Fruit fly (Drosophila melanogaster): ENCODE data around the gene t-cup.
A peak's percentile ranks its signal among the peaks of the same experiment; 100 is the strongest.

Gene t-cup

DNA sequence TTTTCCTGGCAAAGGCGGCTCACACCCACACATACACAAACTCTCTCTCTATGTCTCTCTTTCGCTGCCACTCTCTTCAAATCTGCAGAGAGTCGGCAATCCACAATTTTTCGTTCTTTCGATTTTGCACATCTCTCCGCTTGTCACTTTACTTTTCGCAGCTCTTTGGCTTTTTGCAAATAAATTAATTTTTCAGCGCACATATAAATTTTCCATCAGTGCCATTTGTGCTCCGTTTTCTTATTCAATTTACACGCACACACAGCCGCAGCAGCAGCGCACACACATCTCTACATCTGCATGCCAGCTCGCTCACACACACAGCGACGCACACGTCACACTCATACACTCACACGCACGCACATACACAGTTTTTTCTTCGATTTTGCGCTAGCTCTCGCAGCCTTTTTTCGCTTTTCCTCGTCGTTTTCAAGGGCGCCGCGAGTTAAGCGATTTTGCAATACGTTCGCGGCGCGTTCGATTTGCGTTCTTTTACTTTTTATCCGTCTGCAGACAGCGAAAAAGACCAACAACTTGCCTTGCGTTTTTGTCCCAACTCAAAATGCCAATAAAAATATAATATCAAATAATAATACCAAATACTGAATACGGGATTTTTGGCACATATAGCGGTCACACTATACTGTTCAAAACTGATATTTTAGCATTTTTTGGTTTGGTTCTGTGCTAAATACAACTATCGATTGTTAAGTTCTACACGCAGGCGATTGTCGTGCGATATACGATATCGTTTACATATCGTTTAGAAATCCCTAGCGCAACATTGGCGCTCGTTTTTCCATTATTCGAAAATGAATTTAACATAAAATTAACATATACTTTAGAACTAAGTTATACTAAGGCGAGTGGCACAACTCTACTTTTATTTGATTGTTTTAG is 49.2 kb upstream of the t-cup start, which contains the start of gene bun (continued):
- TF ChIP-seq Scr (GFP tag; IDR thresholded peaks at IDR 0.05; ENCODE audit: partially characterized antibody) (peak; percentile 99), chinmo (GFP tag; IDR thresholded peaks at IDR 0.05; ENCODE audit: partially characterized antibody) (peak; percentile 98; the same call in 3 of the 4 replicates), CG2712 (tag; optimal IDR thresholded peaks at IDR 0.05) (peak; percentile 23), slou (GFP tag; optimal IDR thresholded peaks at IDR 0.05) (peak; percentile 12), CG8290 (GFP tag; optimal IDR thresholded peaks at IDR 0.05) (no peak), CG8290 (tag; optimal IDR thresholded peaks at IDR 0.05) (peak in 1 of 2 experiments; percentile 43), CG13775 (GFP tag; optimal IDR thresholded peaks at IDR 0.05) (no peak), Hr78 (GFP tag; optimal IDR thresholded peaks at IDR 0.05) (no peak), CG32532 (GFP tag; IDR thresholded peaks at IDR 0.05) (peak; percentile 33; the same call in 1 of the 2 replicates), CTCF (GFP tag; optimal IDR thresholded peaks at IDR 0.05) (peak; percentile 52), gfzf (GFP tag; optimal IDR thresholded peaks at IDR 0.05) (peak; percentile 96), jigr1 (GFP tag; IDR thresholded peaks at IDR 0.05) (no peak), grau (tag; optimal IDR thresholded peaks at IDR 0.05) (peak; percentile 1), sens (GFP tag) (peak; percentile 48), CG9215 (GFP tag; IDR thresholded peaks at IDR 0.05) (no peak), CG8478 (optimal IDR thresholded peaks at IDR 0.05) (peak; percentile 95), Lhr (GFP tag; optimal IDR thresholded peaks at IDR 0.05) (peak; percentile 86), Xbp1 (GFP tag; optimal IDR thresholded peaks at IDR 0.05) (peak; percentile 4), CG1647 (GFP tag; optimal IDR thresholded peaks at IDR 0.05) (peak; percentile 40), CG7928 (GFP tag; optimal IDR thresholded peaks at IDR 0.05) (no peak)

DNA sequence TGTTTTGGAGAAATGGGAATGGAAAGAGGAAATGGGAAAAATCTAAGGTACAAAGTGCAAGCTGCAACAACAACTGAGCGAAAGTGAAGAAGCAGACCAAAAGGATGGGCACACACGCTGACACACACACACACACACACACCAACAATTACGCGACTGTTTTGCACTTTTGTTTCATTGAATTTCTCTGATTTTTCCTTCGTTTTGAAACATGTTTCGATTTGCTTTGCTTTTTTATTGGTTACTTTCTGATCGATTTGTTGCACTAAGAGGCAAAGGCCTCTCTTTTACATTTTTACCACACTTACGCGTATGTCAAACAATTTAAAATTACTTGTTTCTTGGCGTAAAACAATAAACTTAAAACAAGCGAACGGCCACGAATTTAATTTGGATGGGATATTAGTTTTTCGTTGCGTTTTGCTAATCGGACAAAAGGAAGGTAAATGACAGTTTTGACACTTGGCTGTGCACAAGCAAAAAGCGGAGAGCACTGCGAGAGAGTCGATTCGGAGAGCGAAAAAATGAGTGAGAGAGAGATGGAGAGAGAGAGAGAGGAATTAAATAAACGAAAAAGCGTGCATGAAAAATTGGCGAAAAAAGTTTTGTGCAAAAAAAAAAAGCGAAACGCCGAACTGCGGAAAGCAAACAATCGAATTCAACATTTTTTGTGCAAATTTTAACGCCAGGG is 48.3 kb upstream of the t-cup start:
- TF ChIP-seq Dip2 (GFP tag; IDR thresholded peaks at IDR 0.05) (no peak), eve (GFP tag; optimal IDR thresholded peaks at IDR 0.05) (peak in 1 of 2 experiments; percentile 63), CG6254 (GFP tag; optimal IDR thresholded peaks at IDR 0.05) (peak; percentile 9), chinmo (GFP tag; IDR thresholded peaks at IDR 0.05; ENCODE audit: partially characterized antibody) (peak; percentile 53; the same call in 1 of the 4 replicates), trh (GFP tag; optimal IDR thresholded peaks at IDR 0.05) (no peak), Dfd (GFP tag; optimal IDR thresholded peaks at IDR 0.05) (peak in 1 of 2 experiments; percentile 78), Dll (GFP tag; IDR thresholded peaks at IDR 0.05; ENCODE audit: partially characterized antibody) (peak; percentile 31; the same call in 1 of the 4 replicates), Spps (tag; optimal IDR thresholded peaks at IDR 0.05) (no peak), lbe (GFP tag; optimal IDR thresholded peaks at IDR 0.05) (peak; percentile 32), mld (GFP tag; IDR thresholded peaks at IDR 0.05; ENCODE audit: partially characterized antibody) (0 out of 3 replicates have a peak, but pooled peaks have one; percentile 9), pzg (GFP tag; optimal IDR thresholded peaks at IDR 0.05) (no peak), yki (optimal IDR thresholded peaks at IDR 0.05) (peak; percentile 96), CG17912 (GFP tag; optimal IDR thresholded peaks at IDR 0.05) (no peak), CG15479 (GFP tag; optimal IDR thresholded peaks at IDR 0.05) (peak; percentile 69), ewg (GFP tag; optimal IDR thresholded peaks at IDR 0.05) (no peak), NFAT (GFP tag; IDR thresholded peaks at IDR 0.05) (no peak), PHDP (tag; optimal IDR thresholded peaks at IDR 0.05) (peak; percentile 5), CG17186 (GFP tag; optimal IDR thresholded peaks at IDR 0.05) (no peak), Trl (optimal IDR thresholded peaks at IDR 0.05) (peak; percentile 96 to 100), Trl (GFP tag; optimal IDR thresholded peaks at IDR 0.05) (peak; percentile 3), caup (GFP tag; optimal IDR thresholded peaks at IDR 0.05; ENCODE audit: severe bottlenecking) (peak; percentile 8), D19A (tag; optimal IDR thresholded peaks at IDR 0.05) (peak; percentile 8), CG1647 (GFP tag; optimal IDR thresholded peaks at IDR 0.05) (no peak), emc (GFP tag; optimal IDR thresholded peaks at IDR 0.05) (no peak), onecut (GFP tag; IDR thresholded peaks at IDR 0.05) (peak; percentile 28; the same call in 1 of the 2 replicates), Dbx (GFP tag; IDR thresholded peaks at IDR 0.05) (no peak), CG17385 (GFP tag; optimal IDR thresholded peaks at IDR 0.05) (peak; percentile 40), gce (GFP tag; IDR thresholded peaks at IDR 0.05) (no peak), CG4360 (GFP tag; IDR thresholded peaks at IDR 0.05) (peak; percentile 57), CG7928 (GFP tag; optimal IDR thresholded peaks at IDR 0.05) (no peak)
